Fruit fly (Drosophila melanogaster) whole organism, wandering third instar larva: ENCODE results near the gene Cyp12c1.

Experiments
- Abd-B ChIP-seq: fragments of >200 bp; optimal IDR thresholded peaks from 2 replicates; lab custom pipeline; 2017; ENCODE audit warnings: missing biosample characterization, missing genetic modification characterization
- CG32264 ChIP-seq: fragments of 200-800 bp; sonication (Bioruptor generic); optimal IDR thresholded peaks from 2 replicates; lab custom pipeline; 2016; ENCODE audit warnings: missing biosample characterization, missing genetic modification characterization
- CG9705 ChIP-seq: fragments of 200-800 bp; sonication (Bioruptor generic); optimal IDR thresholded peaks from 2 replicates; lab custom pipeline; 2018; ENCODE audit warnings: missing biosample characterization, mild to moderate bottlenecking, missing genetic modification characterization
- CrebA ChIP-seq: fragments of 200-800 bp; sonication (Bioruptor generic); optimal IDR thresholded peaks from 2 replicates; lab custom pipeline; 2016; ENCODE audit warnings: missing biosample characterization, mild to moderate bottlenecking, missing genetic modification characterization, borderline replicate concordance
- Dfd ChIP-seq: fragments of >200 bp; optimal IDR thresholded peaks from 2 replicates; lab custom pipeline; 2017; ENCODE audit warnings: missing biosample characterization, missing genetic modification characterization
- Dif ChIP-seq: fragments of 200-275, 200-300 bp; sonication (Bioruptor generic); optimal IDR thresholded peaks from 2 replicates; lab custom pipeline; 2018; ENCODE audit warnings: missing biosample characterization, missing genetic modification characterization; ENCODE audit not compliant: partially characterized antibody
- GATAd ChIP-seq: sonication (Bioruptor generic); optimal IDR thresholded peaks from 2 replicates; lab custom pipeline; 2016; ENCODE audit warnings: missing biosample characterization, missing genetic modification characterization
- HLH106 ChIP-seq: fragments of 200-800 bp; optimal IDR thresholded peaks from 3 replicates; lab custom pipeline; 2019; ENCODE audit warnings: missing biosample characterization, mild to moderate bottlenecking, missing genetic modification characterization, moderate library complexity
- Hnf4 ChIP-seq: fragments of 200-800 bp; sonication (Bioruptor generic); optimal IDR thresholded peaks from 2 replicates; lab custom pipeline; 2016; ENCODE audit warnings: missing biosample characterization, mild to moderate bottlenecking, missing genetic modification characterization
- Hr78 ChIP-seq: fragments of >200 bp; optimal IDR thresholded peaks from 2 replicates; lab custom pipeline; 2017; ENCODE audit warnings: missing biosample characterization, missing genetic modification characterization
- Jra ChIP-seq: sonication (Bioruptor generic); optimal IDR thresholded peaks from 2 replicates; lab custom pipeline; 2016; ENCODE audit warnings: missing biosample characterization, missing genetic modification characterization
- Mio ChIP-seq: sonication (Bioruptor generic); optimal IDR thresholded peaks from 2 replicates; lab custom pipeline; 2016; ENCODE audit warnings: missing biosample characterization, missing genetic modification characterization
- N ChIP-seq: fragments of >200 bp; optimal IDR thresholded peaks from 2 replicates; lab custom pipeline; 2018; ENCODE audit warnings: missing biosample characterization, missing external identifiers, missing genetic modification characterization
- OdsH ChIP-seq: fragments of 200-800 bp; sonication (Bioruptor generic); optimal IDR thresholded peaks from 2 replicates; lab custom pipeline; 2016; ENCODE audit warnings: missing biosample characterization, mild to moderate bottlenecking, missing genetic modification characterization
- Rel ChIP-seq, 2 experiments: fragments of 200-800 bp; sonication (Bioruptor generic) in 1 of 2; optimal IDR thresholded peaks; 2 replicates in 1 of 2; 3 replicates in 1 of 2; lab custom pipeline; 2016 to 2019; ENCODE audit warnings: mild to moderate bottlenecking in 2 of 2, missing biosample characterization in 2 of 2, missing genetic modification characterization in 2 of 2, moderate library complexity in 1 of 2
- Sp1 ChIP-seq: fragments of 200-800 bp; sonication (Bioruptor generic); optimal IDR thresholded peaks from 3 replicates; lab custom pipeline; 2019; ENCODE audit warnings: missing biosample characterization, mild to moderate bottlenecking, missing genetic modification characterization, moderate library complexity
- Vsx2 ChIP-seq: fragments of 200-300, 225-300 bp; sonication (Bioruptor generic); optimal IDR thresholded peaks from 2 replicates; lab custom pipeline; 2018; ENCODE audit warnings: missing biosample characterization, missing genetic modification characterization; ENCODE audit not compliant: partially characterized antibody
- brk ChIP-seq: fragments of 200-800 bp; sonication (Bioruptor generic); optimal IDR thresholded peaks from 2 replicates; lab custom pipeline; 2016; ENCODE audit warnings: missing biosample characterization, mild to moderate bottlenecking, missing genetic modification characterization
- dl ChIP-seq, 2 experiments: fragments of 175-275, 200-275 bp in 1 of 2; fragments of 200-275 bp in 1 of 2; sonication (Bioruptor generic); optimal IDR thresholded peaks; lab custom pipeline; 2018; ENCODE audit warnings: mild to moderate bottlenecking in 2 of 2, missing biosample characterization in 2 of 2, missing genetic modification characterization in 2 of 2, moderate library complexity in 2 of 2; ENCODE audit not compliant: partially characterized antibody in 2 of 2, insufficient read depth in 1 of 2
- dmrt93B ChIP-seq: fragments of 200-800 bp; sonication (Bioruptor generic); optimal IDR thresholded peaks from 2 replicates; lab custom pipeline; 2018; ENCODE audit warnings: missing biosample characterization, mild to moderate bottlenecking, missing genetic modification characterization
- dsf ChIP-seq: sonication (Bioruptor generic); optimal IDR thresholded peaks from 2 replicates; lab custom pipeline; 2016; ENCODE audit warnings: missing biosample characterization, missing genetic modification characterization, borderline replicate concordance
- foxo ChIP-seq, 2 experiments: fragments of 200-800 bp; sonication (Bioruptor generic); optimal IDR thresholded peaks; 2 replicates in 1 of 2; 3 replicates in 1 of 2; lab custom pipeline; 2016 to 2017; ENCODE audit warnings: missing biosample characterization in 2 of 2, missing genetic modification characterization in 2 of 2
- fru ChIP-seq: fragments of 200-800 bp; sonication (Bioruptor generic); optimal IDR thresholded peaks from 3 replicates; lab custom pipeline; 2016; ENCODE audit warnings: missing biosample characterization, mild to moderate bottlenecking, missing genetic modification characterization
- h ChIP-seq: fragments of 200-800 bp; sonication (Bioruptor generic); optimal IDR thresholded peaks from 3 replicates; lab custom pipeline; 2016; ENCODE audit warnings: missing biosample characterization, mild to moderate bottlenecking, missing genetic modification characterization
- jim ChIP-seq: fragments of 175-275, 200-325 bp; sonication (Bioruptor generic); optimal IDR thresholded peaks from 2 replicates; lab custom pipeline; 2016; ENCODE audit warnings: missing biosample characterization, mild to moderate bottlenecking, missing genetic modification characterization
- lola ChIP-seq: fragments of >200 bp; optimal IDR thresholded peaks from 2 replicates; lab custom pipeline; 2017; ENCODE audit warnings: missing biosample characterization, missing genetic modification characterization
- psq ChIP-seq: fragments of 200-800 bp; sonication (Bioruptor generic); optimal IDR thresholded peaks from 3 replicates; lab custom pipeline; 2017; ENCODE audit warnings: missing biosample characterization, mild to moderate bottlenecking, missing genetic modification characterization, moderate library complexity
- sage ChIP-seq: fragments of 200-800 bp; sonication (Bioruptor generic); optimal IDR thresholded peaks from 2 replicates; lab custom pipeline; 2016; ENCODE audit warnings: missing biosample characterization, mild to moderate bottlenecking, missing genetic modification characterization
- tai ChIP-seq: sonication (Bioruptor generic); optimal IDR thresholded peaks from 2 replicates; lab custom pipeline; 2016; ENCODE audit warnings: missing biosample characterization, missing genetic modification characterization
- woc ChIP-seq: sonication (Bioruptor generic); optimal IDR thresholded peaks from 2 replicates; lab custom pipeline; 2016; ENCODE audit warnings: missing biosample characterization, mild to moderate bottlenecking, missing genetic modification characterization

Cyp12c1 gene

dm6 chr3L:18686220-18686801, at the start of gene Cyp12c1:
Gene Cyp12c1 (minus strand): TSS chr3L:18686319.
- TF ChIP-seq Hnf4 (no peak), fru (GFP tag; lab: Kevin White, UChicago) (peak; percentile 41), HLH106 (tag; lab: Kevin White, UChicago) (no peak), foxo (GFP tag; optimal IDR thresholded peaks at IDR 0.05; lab: Kevin White, UChicago) (no peak), Mio (no peak), Rel (GFP tag; optimal IDR thresholded peaks at IDR 0.05; lab: Kevin White, UChicago) (no peak), Rel (tag; optimal IDR thresholded peaks at IDR 0.05; lab: Kevin White, UChicago) (peak; percentile 88), woc (no peak), Abd-B (GFP tag; lab: Kevin White, UChicago) (no peak), jim (GFP tag; lab: Kevin White, UChicago) (no peak)

- TF ChIP-seq dmrt93B (GFP tag; lab: Kevin White, UChicago) (no peak), sage (GFP tag; lab: Kevin White, UChicago) (no peak), tai (GFP tag; lab: Kevin White, UChicago) (no peak), Hr78 (GFP tag; lab: Kevin White, UChicago) (no peak)
These were observed 37.1 kb upstream of the Cyp12c1 start, which contains the start of gene CG12477 for dm6 chr3L:18723172-18723571. Gene CG12477 (minus strand): TSS chr3L:18723272.

- TF ChIP-seq dsf (GFP tag; lab: Kevin White, UChicago), result no peak
- no peak for TF ChIP-seq GATAd (GFP tag; lab: Kevin White, UChicago)
- no peak for TF ChIP-seq Vsx2 (GFP tag; lab: Kevin White, UChicago)
- no peak for TF ChIP-seq Rel (GFP tag; optimal IDR thresholded peaks at IDR 0.05; lab: Kevin White, UChicago)
- no peak for TF ChIP-seq Rel (tag; optimal IDR thresholded peaks at IDR 0.05; lab: Kevin White, UChicago)
- no peak for TF ChIP-seq HLH106 (tag; lab: Kevin White, UChicago)
- TF ChIP-seq h (GFP tag; lab: Kevin White, UChicago), result no peak
- no peak for TF ChIP-seq lola (GFP tag; lab: Kevin White, UChicago)
- TF ChIP-seq CG32264 (GFP tag; lab: Kevin White, UChicago), result no peak
- TF ChIP-seq Dif (GFP tag; lab: Kevin White, UChicago), result no peak
- no peak for TF ChIP-seq psq (GFP tag; lab: Kevin White, UChicago)
- TF ChIP-seq fru (GFP tag; lab: Kevin White, UChicago), result no peak
- TF ChIP-seq Dfd, result no peak
- TF ChIP-seq brk (GFP tag; lab: Kevin White, UChicago), result no peak
- no peak for TF ChIP-seq CG9705 (GFP tag; lab: Kevin White, UChicago)
- TF ChIP-seq dmrt93B (GFP tag; lab: Kevin White, UChicago), result no peak
- no peak for TF ChIP-seq N (GFP tag; lab: Kevin White, UChicago)
- no peak for TF ChIP-seq woc
- no peak for TF ChIP-seq Mio
- TF ChIP-seq, all 38 proteins: peak for 0
These were observed 12.2 kb upstream of the Cyp12c1 start, which contains the start of gene Dic4 for dm6 chr3L:18698312-18698711. Gene Dic4 (minus strand): TSS chr3L:18698412.

- no peak for TF ChIP-seq Mio
- TF ChIP-seq CG32264 (GFP tag; lab: Kevin White, UChicago), result no peak
- no peak for TF ChIP-seq Sp1
- TF ChIP-seq fru (GFP tag; lab: Kevin White, UChicago), result no peak
- TF ChIP-seq foxo (GFP tag; optimal IDR thresholded peaks at IDR 0.05; lab: Kevin White, UChicago), result no peak
- no peak for TF ChIP-seq Abd-B (GFP tag; lab: Kevin White, UChicago)
- no peak for TF ChIP-seq GATAd (GFP tag; lab: Kevin White, UChicago)
- no peak for TF ChIP-seq Vsx2 (GFP tag; lab: Kevin White, UChicago)
- TF ChIP-seq woc, result no peak
- no peak for TF ChIP-seq Hnf4
- TF ChIP-seq CrebA (GFP tag; lab: Kevin White, UChicago), result no peak
- TF ChIP-seq Jra (GFP tag; lab: Kevin White, UChicago), result no peak
- TF ChIP-seq, all 38 proteins: peak for 0
These were observed 7.8 kb upstream of the Cyp12c1 start, which contains the start of gene CG6893 for dm6 chr3L:18693887-18694286. Gene CG6893 (plus strand): TSS chr3L:18694187.

dm6 chr3L:18683846-18684245, 2.3 kb downstream of the Cyp12c1 start, which contains the start of gene Chmp1:
Gene Chmp1 (minus strand): TSS chr3L:18684061.
- TF ChIP-seq woc (no peak), OdsH (no peak), Jra (GFP tag; lab: Kevin White, UChicago) (peak; percentile 69), dl (GFP tag; optimal IDR thresholded peaks at IDR 0.05; lab: Kevin White, UChicago; ENCODE audit: insufficient read depth in 1 of 2, partially characterized antibody in 2 of 2) (peak in 1 of 2 experiments; percentile 50), Dif (GFP tag; lab: Kevin White, UChicago) (no peak), Rel (GFP tag; optimal IDR thresholded peaks at IDR 0.05; lab: Kevin White, UChicago) (no peak), Rel (tag; optimal IDR thresholded peaks at IDR 0.05; lab: Kevin White, UChicago) (peak; percentile 87), Mio (no peak), dmrt93B (GFP tag; lab: Kevin White, UChicago) (no peak)
